Fruit fly (Drosophila melanogaster) whole organism, embryonic: ENCODE measurements around the gene CG5938.

ENCODE experiments used
- B-H2 ChIP-seq: fragments of 200-800 bp; sonication (Bioruptor generic); optimal IDR thresholded peaks from 2 replicates; lab custom pipeline; 2018; ENCODE audit warnings: missing biosample characterization, mild to moderate bottlenecking, missing genetic modification characterization
- Blimp-1 ChIP-seq: fragments of 200-800 bp; sonication (Bioruptor generic); optimal IDR thresholded peaks from 3 replicates; lab custom pipeline; 2018; ENCODE audit warnings: missing biosample characterization, missing genetic modification characterization, mild to moderate bottlenecking, moderate library complexity, missing genetic modification reagents
- BtbVII ChIP-seq: fragments of 200-800 bp; sonication (Bioruptor generic); optimal IDR thresholded peaks from 3 replicates; lab custom pipeline; 2017; ENCODE audit warnings: missing biosample characterization, mild to moderate bottlenecking, missing genetic modification characterization
- CG11504 ChIP-seq: fragments of 200-800 bp; sonication (Bioruptor generic); optimal IDR thresholded peaks from 3 replicates; lab custom pipeline; 2019; ENCODE audit warnings: missing biosample characterization, mild to moderate bottlenecking, missing genetic modification characterization, moderate library complexity
- CG12236 ChIP-seq: fragments of 200-800 bp; sonication (Bioruptor generic); optimal IDR thresholded peaks from 2 replicates; lab custom pipeline; 2016; ENCODE audit warnings: missing biosample characterization, missing genetic modification characterization
- CG13424 ChIP-seq: fragments of 200-800 bp; sonication (Bioruptor generic); optimal IDR thresholded peaks from 2 replicates; lab custom pipeline; 2019; ENCODE audit warnings: missing biosample characterization, mild to moderate bottlenecking, missing genetic modification characterization, moderate library complexity
- CG13894 ChIP-seq: fragments of 200-800 bp; sonication (Bioruptor generic); optimal IDR thresholded peaks from 3 replicates; lab custom pipeline; 2018; ENCODE audit warnings: missing biosample characterization, mild to moderate bottlenecking, missing genetic modification characterization, moderate library complexity
- CG14710 ChIP-seq: fragments of 200-800 bp; sonication (Bioruptor generic); optimal IDR thresholded peaks from 3 replicates; lab custom pipeline; 2019; ENCODE audit warnings: missing biosample characterization, mild to moderate bottlenecking, missing genetic modification characterization, moderate library complexity
- CG2678 ChIP-seq: fragments of 200-800 bp; sonication (Bioruptor generic); optimal IDR thresholded peaks from 3 replicates; lab custom pipeline; 2019; ENCODE audit warnings: missing biosample characterization, mild to moderate bottlenecking, missing genetic modification characterization, moderate library complexity
- CG2712 ChIP-seq: fragments of 200-800 bp; optimal IDR thresholded peaks from 3 replicates; lab custom pipeline; 2019; ENCODE audit warnings: missing biosample characterization, mild to moderate bottlenecking, missing genetic modification characterization, moderate library complexity
- CG2889 ChIP-seq: fragments of 200-800 bp; sonication (Bioruptor generic); IDR thresholded peaks from 3 replicates; pipeline ENCODE4 v1.3.6; 2022; ENCODE audit warnings: missing biosample characterization, missing genetic modification characterization
- CG31441 ChIP-seq: fragments of 200-800 bp; sonication (Bioruptor generic); IDR thresholded peaks from 2 replicates; pipeline ENCODE4 v1.3.6; 2022; ENCODE audit warnings: missing biosample characterization, missing genetic modification characterization
- CG32772 ChIP-seq: fragments of 200-800 bp; sonication (Bioruptor generic); IDR thresholded peaks from 2 replicates; pipeline ENCODE4 v1.3.6; 2022; ENCODE audit warnings: missing biosample characterization, missing genetic modification characterization
- CG5953 ChIP-seq: fragments of 200-800 bp; sonication (Bioruptor generic); IDR thresholded peaks from 2 replicates; pipeline ENCODE4 v1.3.6; 2022; ENCODE audit warnings: missing biosample characterization, missing genetic modification characterization
- CG7556 ChIP-seq: fragments of 200-800 bp; sonication (Bioruptor generic); optimal IDR thresholded peaks from 2 replicates; lab custom pipeline; 2017; ENCODE audit warnings: missing biosample characterization, mild to moderate bottlenecking, missing genetic modification characterization
- CG8924 ChIP-seq: fragments of 200-800 bp; optimal IDR thresholded peaks from 3 replicates; lab custom pipeline; 2019; ENCODE audit warnings: missing biosample characterization, mild to moderate bottlenecking, missing genetic modification characterization, moderate library complexity
- CG8944 ChIP-seq: fragments of 200-800 bp; sonication (Bioruptor generic); optimal IDR thresholded peaks from 3 replicates; lab custom pipeline; 2016; ENCODE audit warnings: missing biosample characterization, missing genetic modification characterization
- CG9437 ChIP-seq: fragments of 200-800 bp; sonication (Bioruptor generic); optimal IDR thresholded peaks from 2 replicates; lab custom pipeline; 2018; ENCODE audit warnings: missing biosample characterization, mild to moderate bottlenecking, missing genetic modification characterization
- CTCF ChIP-seq: fragments of 200-800 bp; sonication (Bioruptor generic); optimal IDR thresholded peaks from 2 replicates; lab custom pipeline; 2017; ENCODE audit warnings: missing biosample characterization, mild to moderate bottlenecking, missing genetic modification characterization, moderate library complexity
- CkIIα-i1 ChIP-seq: fragments of 200-800 bp; sonication (Bioruptor generic); IDR thresholded peaks from 2 replicates; pipeline ENCODE4 v1.3.6; 2022; ENCODE audit warnings: missing biosample characterization, missing genetic modification characterization
- Dad ChIP-seq: fragments of 200-800 bp; sonication (Bioruptor generic); optimal IDR thresholded peaks from 3 replicates; lab custom pipeline; 2016; ENCODE audit warnings: missing biosample characterization, missing genetic modification characterization
- Dek ChIP-seq: fragments of 200-800 bp; sonication (Bioruptor generic); optimal IDR thresholded peaks from 3 replicates; lab custom pipeline; 2019; ENCODE audit warnings: missing biosample characterization, mild to moderate bottlenecking, missing genetic modification characterization, moderate library complexity
- E2f1 ChIP-seq: fragments of 200-800 bp; sonication (Bioruptor generic); IDR thresholded peaks from 2 replicates; pipeline ENCODE4 v1.3.6; 2022; ENCODE audit warnings: missing biosample characterization, missing genetic modification characterization
- Fer1 ChIP-seq: fragments of 200-800 bp; sonication (Bioruptor generic); optimal IDR thresholded peaks from 2 replicates; lab custom pipeline; 2017; ENCODE audit warnings: missing biosample characterization, mild to moderate bottlenecking, missing genetic modification characterization
- Gsc ChIP-seq: fragments of 200-800 bp; sonication (Bioruptor generic); IDR thresholded peaks from 2 replicates; pipeline ENCODE4 v1.3.6; 2022; ENCODE audit warnings: missing biosample characterization, missing genetic modification characterization
- Lhr ChIP-seq: fragments of 200-800 bp; sonication (Bioruptor generic); optimal IDR thresholded peaks from 3 replicates; lab custom pipeline; 2017; ENCODE audit warnings: mild to moderate bottlenecking, missing biosample characterization, missing genetic modification reagents, missing genetic modification characterization
- Lim3 ChIP-seq: fragments of 200-800 bp; sonication (Bioruptor generic); IDR thresholded peaks from 2 replicates; pipeline ENCODE4 v1.3.6; 2022; ENCODE audit warnings: missing biosample characterization, missing genetic modification characterization
- Mrtf ChIP-seq: fragments of 200-800 bp; sonication (Bioruptor generic); IDR thresholded peaks from 3 replicates; pipeline ENCODE4 v1.3.6; 2022; ENCODE audit warnings: missing biosample characterization, missing genetic modification characterization
- NC2β ChIP-seq: fragments of 200-800 bp; sonication (Bioruptor generic); optimal IDR thresholded peaks from 2 replicates; lab custom pipeline; 2016; ENCODE audit warnings: missing biosample characterization, missing genetic modification characterization
- Nf-YA ChIP-seq: fragments of 200-800 bp; sonication (Bioruptor generic); IDR thresholded peaks from 2 replicates; pipeline ENCODE4 v1.3.6; 2022; ENCODE audit warnings: missing biosample characterization, missing genetic modification characterization
- Pdp1 ChIP-seq, 2 experiments: fragments of 200-800 bp; sonication (Bioruptor generic); optimal IDR thresholded peaks; 3 replicates each; lab custom pipeline; 2016; ENCODE audit warnings: missing biosample characterization in 2 of 2, missing genetic modification characterization in 2 of 2, mild to moderate bottlenecking in 1 of 2, moderate library complexity in 1 of 2
- Xbp1 ChIP-seq: fragments of 200-800 bp; sonication (Bioruptor generic); optimal IDR thresholded peaks from 3 replicates; lab custom pipeline; 2016; ENCODE audit warnings: missing biosample characterization, mild to moderate bottlenecking, missing genetic modification characterization
- YL-1 ChIP-seq: fragments of 200-800 bp; sonication (Bioruptor generic); optimal IDR thresholded peaks from 3 replicates; lab custom pipeline; 2017; ENCODE audit warnings: missing biosample characterization, mild to moderate bottlenecking, missing genetic modification characterization
- cas ChIP-seq: fragments of 200-800 bp; sonication (Bioruptor generic); IDR thresholded peaks from 2 replicates; pipeline ENCODE4 v1.3.6; 2022; ENCODE audit warnings: missing biosample characterization, missing genetic modification characterization
- da ChIP-seq: fragments of 200-800 bp; sonication (Bioruptor generic); optimal IDR thresholded peaks from 2 replicates; lab custom pipeline; 2016; ENCODE audit warnings: missing biosample characterization, missing genetic modification characterization
- dan ChIP-seq: fragments of 200-800 bp; sonication (Bioruptor generic); IDR thresholded peaks from 2 replicates; pipeline ENCODE4 v1.3.6; 2022; ENCODE audit warnings: missing biosample characterization, missing genetic modification characterization
- dmrt11E ChIP-seq: fragments of 200-800 bp; sonication (Bioruptor generic); optimal IDR thresholded peaks from 3 replicates; lab custom pipeline; 2018; ENCODE audit warnings: missing biosample characterization, mild to moderate bottlenecking, missing genetic modification characterization, moderate library complexity
- fd102C ChIP-seq: fragments of 200-800 bp; sonication (Bioruptor generic); optimal IDR thresholded peaks from 2 replicates; lab custom pipeline; 2018; ENCODE audit warnings: missing biosample characterization, mild to moderate bottlenecking, missing genetic modification characterization, moderate library complexity
- fd64A ChIP-seq: fragments of 200-800 bp; sonication (Bioruptor generic); optimal IDR thresholded peaks from 3 replicates; lab custom pipeline; 2018; ENCODE audit warnings: missing biosample characterization, mild to moderate bottlenecking, missing genetic modification characterization
- gro ChIP-seq: fragments of 200-800 bp; sonication (Bioruptor generic); optimal IDR thresholded peaks from 2 replicates; lab custom pipeline; 2016; ENCODE audit warnings: missing biosample characterization, missing genetic modification characterization
- kay ChIP-seq: fragments of 200-800 bp; sonication (Bioruptor generic); optimal IDR thresholded peaks from 2 replicates; lab custom pipeline; 2016; ENCODE audit warnings: missing biosample characterization, missing genetic modification characterization
- klu ChIP-seq: fragments of 200-800 bp; sonication (Bioruptor generic); IDR thresholded peaks from 2 replicates; pipeline ENCODE4 v1.3.6; 2022; ENCODE audit warnings: missing biosample characterization, missing genetic modification characterization
- lilli ChIP-seq: fragments of 200-800 bp; sonication (Bioruptor generic); optimal IDR thresholded peaks from 3 replicates; lab custom pipeline; 2016; ENCODE audit warnings: missing biosample characterization, missing genetic modification characterization
- luna ChIP-seq: fragments of 200-800 bp; sonication (Bioruptor generic); optimal IDR thresholded peaks from 2 replicates; lab custom pipeline; 2016; ENCODE audit warnings: missing biosample characterization, missing genetic modification characterization
- pnt ChIP-seq: fragments of 200-800 bp; sonication (Bioruptor generic); optimal IDR thresholded peaks from 3 replicates; lab custom pipeline; 2016; ENCODE audit warnings: missing biosample characterization, missing genetic modification characterization
- psq ChIP-seq: fragments of 200-800 bp; sonication (Bioruptor generic); optimal IDR thresholded peaks from 2 replicates; lab custom pipeline; 2017; ENCODE audit warnings: missing biosample characterization, missing genetic modification characterization
- rib ChIP-seq: fragments of 200-800 bp; sonication (Bioruptor generic); IDR thresholded peaks from 2 replicates; pipeline ENCODE4 v1.3.6; 2022; ENCODE audit warnings: missing biosample characterization, missing genetic modification characterization
- slp2 ChIP-seq: fragments of 200-800 bp; sonication (Bioruptor generic); optimal IDR thresholded peaks from 2 replicates; lab custom pipeline; 2016; ENCODE audit warnings: missing biosample characterization, missing genetic modification characterization
- sug ChIP-seq: fragments of 200-800 bp; optimal IDR thresholded peaks from 2 replicates; lab custom pipeline; 2019; ENCODE audit warnings: missing biosample characterization, mild to moderate bottlenecking, missing genetic modification characterization, moderate library complexity
- tin ChIP-seq: fragments of 200-800 bp; sonication (Bioruptor generic); optimal IDR thresholded peaks from 3 replicates; lab custom pipeline; 2016; ENCODE audit warnings: missing biosample characterization, missing genetic modification characterization
- trh ChIP-seq: fragments of 200-800 bp; sonication (Bioruptor generic); optimal IDR thresholded peaks from 2 replicates; lab custom pipeline; 2016; ENCODE audit warnings: missing biosample characterization, missing genetic modification characterization
- ttk ChIP-seq: fragments of 200-800 bp; sonication (Bioruptor generic); IDR thresholded peaks from 2 replicates; pipeline ENCODE4 v2.1.2; 2022; ENCODE audit warnings: missing biosample characterization, missing genetic modification characterization
- zen2 ChIP-seq: fragments of 200-800 bp; sonication (Bioruptor generic); IDR thresholded peaks from 3 replicates; pipeline ENCODE4 v1.3.6; 2022; ENCODE audit warnings: missing biosample characterization, missing genetic modification characterization; ENCODE audit not compliant: partially characterized antibody

CG5938 gene

dm6 chr3R:27289638-27290037 is 15.0 kb downstream of the CG5938 start (continued):
- TF ChIP-seq Pdp1 (GFP tag; optimal IDR thresholded peaks at IDR 0.05; lab: Kevin White, UChicago): peak; percentile 32 to 44
- no peak for TF ChIP-seq Lhr (GFP tag; lab: Kevin White, UChicago)
- peak; percentile 56 for TF ChIP-seq CG11504 (tag; lab: Kevin White, UChicago)
- TF ChIP-seq psq (GFP tag; lab: Kevin White, UChicago): no peak
- peak; percentile 15 for TF ChIP-seq CG7556
- no peak for TF ChIP-seq CG12236 (GFP tag; lab: Kevin White, UChicago)
- no peak; the same call in 2 of the 3 replicates for TF ChIP-seq CG2889
- peak; percentile 30 for TF ChIP-seq Xbp1 (GFP tag; lab: Kevin White, UChicago)
- TF ChIP-seq kay (GFP tag; lab: Kevin White, UChicago): no peak
- TF ChIP-seq da: no peak
- TF ChIP-seq lilli (GFP tag; lab: Kevin White, UChicago): peak; percentile 37
- peak; percentile 18; the same call in 1 of the 2 replicates for TF ChIP-seq CG32772 (GFP tag; lab: Robert Waterston, UW)
- no peak for TF ChIP-seq dan (GFP tag; lab: Robert Waterston, UW)
- TF ChIP-seq CkIIα-i1: no peak
- no peak for TF ChIP-seq CTCF (GFP tag; lab: Kevin White, UChicago)
- peak; percentile 69 for TF ChIP-seq CG2678 (tag; lab: Kevin White, UChicago)
- peak; percentile 51 for TF ChIP-seq Fer1
- TF ChIP-seq CG13894: peak; percentile 54
- TF ChIP-seq E2f1 (GFP tag; lab: Robert Waterston, UW): 0 out of 2 replicates have a peak, but pooled peaks have one; percentile 19
- TF ChIP-seq Nf-YA: no peak
- TF ChIP-seq B-H2 (GFP tag; lab: Kevin White, UChicago): no peak
- no peak for TF ChIP-seq trh (GFP tag; lab: Kevin White, UChicago)
- no peak for TF ChIP-seq NC2β
- TF ChIP-seq rib: no peak
- TF ChIP-seq Lim3 (GFP tag; lab: Robert Waterston, UW): no peak
- no peak for TF ChIP-seq ttk
- TF ChIP-seq Dek: peak; percentile 32
- 0 out of 3 replicates have a peak, but pooled peaks have one; percentile 51 for TF ChIP-seq Mrtf (GFP tag; lab: Robert Waterston, UW)
- no peak for TF ChIP-seq zen2 (GFP tag; lab: Robert Waterston, UW)
- no peak for TF ChIP-seq fd102C (GFP tag; lab: Kevin White, UChicago)
- TF ChIP-seq Gsc: no peak
- TF ChIP-seq slp2 (GFP tag; lab: Kevin White, UChicago): no peak
- TF ChIP-seq BtbVII: peak; percentile 12
- TF ChIP-seq luna (GFP tag; lab: Kevin White, UChicago): no peak
- TF ChIP-seq CG8924 (tag; lab: Kevin White, UChicago): peak; percentile 37
- peak; percentile 62 for TF ChIP-seq CG2712
- TF ChIP-seq tin: peak; percentile 11
- TF ChIP-seq sug: no peak
- TF ChIP-seq YL-1 (GFP tag; lab: Kevin White, UChicago): no peak
- TF ChIP-seq Blimp-1 (GFP tag; lab: Kevin White, UChicago): peak; percentile 60
- TF ChIP-seq CG8944 (GFP tag; lab: Kevin White, UChicago): no peak
- no peak for TF ChIP-seq Dad (GFP tag; lab: Kevin White, UChicago)
- TF ChIP-seq fd64A (GFP tag; lab: Kevin White, UChicago): no peak
- no peak for TF ChIP-seq klu
- TF ChIP-seq cas (GFP tag; lab: Robert Waterston, UW): no peak
- TF ChIP-seq dmrt11E (tag; lab: Kevin White, UChicago): peak; percentile 27
- peak; percentile 1 for TF ChIP-seq gro (GFP tag; lab: Kevin White, UChicago)
- TF ChIP-seq CG31441 (GFP tag; lab: Robert Waterston, UW): peak; percentile 22; the same call in 1 of the 2 replicates
- peak; percentile 17 for TF ChIP-seq CG14710 (tag; lab: Kevin White, UChicago)
- TF ChIP-seq pnt (GFP tag; lab: Kevin White, UChicago): peak; percentile 10
- peak; percentile 33 for TF ChIP-seq CG13424 (tag; lab: Kevin White, UChicago)
- TF ChIP-seq CG9437 (GFP tag; lab: Kevin White, UChicago): no peak
- TF ChIP-seq CG5953 (GFP tag; lab: Robert Waterston, UW): no peak
